Fruit fly (Drosophila melanogaster) whole organism, embryonic: Measurements from ENCODE around the gene CG34179.

Experiments
- Aef1 ChIP-seq: fragments of 200-800 bp; sonication (Bioruptor generic); IDR thresholded peaks from 3 replicates; pipeline ENCODE4 v1.3.6; 2022; ENCODE audit warnings: missing biosample characterization, missing genetic modification characterization
- Awh ChIP-seq: fragments of 200-800 bp; sonication (Bioruptor generic); IDR thresholded peaks from 2 replicates; pipeline ENCODE4, ENCODE4 v1.3.6; 2022; ENCODE audit warnings: missing biosample characterization, missing genetic modification characterization
- CG10209 ChIP-seq: fragments of 200-800 bp; sonication (Bioruptor generic); optimal IDR thresholded peaks from 3 replicates; lab custom pipeline; 2017; ENCODE audit warnings: missing biosample characterization, mild to moderate bottlenecking, missing genetic modification characterization, missing genetic modification reagents
- CG11085 ChIP-seq: fragments of 200-800 bp; sonication (Bioruptor generic); IDR thresholded peaks from 2 replicates; pipeline ENCODE4 v1.3.6; 2022; ENCODE audit warnings: missing biosample characterization, missing genetic modification characterization
- CG11504 ChIP-seq: fragments of 200-800 bp; sonication (Bioruptor generic); optimal IDR thresholded peaks from 3 replicates; lab custom pipeline; 2019; ENCODE audit warnings: missing biosample characterization, mild to moderate bottlenecking, missing genetic modification characterization, moderate library complexity
- CG12219 ChIP-seq: fragments of 200-800 bp; sonication (Bioruptor generic); optimal IDR thresholded peaks from 3 replicates; lab custom pipeline; 2018; ENCODE audit warnings: missing biosample characterization, mild to moderate bottlenecking, missing genetic modification characterization
- CG13123 ChIP-seq: fragments of 200-800 bp; sonication (Bioruptor generic); optimal IDR thresholded peaks from 2 replicates; lab custom pipeline; 2016; ENCODE audit warnings: missing biosample characterization, missing genetic modification characterization
- CG18011 ChIP-seq: fragments of 200-800 bp; sonication (Bioruptor generic); optimal IDR thresholded peaks from 2 replicates; lab custom pipeline; 2017; ENCODE audit warnings: missing biosample characterization, missing genetic modification characterization, mild to moderate bottlenecking, moderate library complexity, missing genotype
- CG2116 ChIP-seq: fragments of 200-800 bp; sonication (Bioruptor generic); optimal IDR thresholded peaks from 3 replicates; lab custom pipeline; 2018; ENCODE audit warnings: missing biosample characterization, mild to moderate bottlenecking, missing genetic modification characterization
- CG2129 ChIP-seq: fragments of 200-800 bp; sonication (Bioruptor generic); IDR thresholded peaks from 2 replicates; pipeline ENCODE4 v1.3.6; 2022; ENCODE audit warnings: missing biosample characterization, missing genetic modification characterization; ENCODE audit not compliant: partially characterized antibody
- CG30020 ChIP-seq: fragments of 200-800 bp; optimal IDR thresholded peaks from 2 replicates; lab custom pipeline; 2019; ENCODE audit warnings: missing biosample characterization, mild to moderate bottlenecking, missing genetic modification characterization, moderate library complexity
- CG3281 ChIP-seq: fragments of 200-800 bp; sonication (Bioruptor generic); optimal IDR thresholded peaks from 3 replicates; lab custom pipeline; 2017; ENCODE audit warnings: missing biosample characterization, mild to moderate bottlenecking, missing genetic modification characterization
- CG34224 ChIP-seq: fragments of 200-800 bp; sonication (Bioruptor generic); IDR thresholded peaks from 3 replicates; pipeline ENCODE4 v1.3.6; 2022; ENCODE audit warnings: missing biosample characterization, missing genetic modification characterization; ENCODE audit not compliant: partially characterized antibody
- CG3838 ChIP-seq: fragments of 200-800 bp; sonication (Bioruptor generic); optimal IDR thresholded peaks from 3 replicates; lab custom pipeline; 2016; ENCODE audit warnings: missing biosample characterization, missing genetic modification characterization
- CG4404 ChIP-seq: fragments of 200-800 bp; sonication (Bioruptor generic); IDR thresholded peaks from 2 replicates; pipeline ENCODE4 v1.3.6; 2022; ENCODE audit warnings: missing biosample characterization, missing genetic modification characterization
- CG4707 ChIP-seq: fragments of 200-800 bp; sonication (Bioruptor generic); optimal IDR thresholded peaks from 2 replicates; lab custom pipeline; 2018; ENCODE audit warnings: missing biosample characterization, mild to moderate bottlenecking, missing genetic modification characterization, moderate library complexity
- CG6791 ChIP-seq: fragments of 200-800 bp; sonication (Bioruptor generic); IDR thresholded peaks from 3 replicates; pipeline ENCODE4 v1.3.6; 2022; ENCODE audit warnings: missing biosample characterization, missing genetic modification characterization; ENCODE audit not compliant: partially characterized antibody
- CG7786 ChIP-seq: fragments of 200-800 bp; sonication (Bioruptor generic); optimal IDR thresholded peaks from 2 replicates; lab custom pipeline; 2016; ENCODE audit warnings: missing biosample characterization, missing genetic modification characterization
- CG9215 ChIP-seq: fragments of 200-800 bp; sonication (Bioruptor generic); IDR thresholded peaks from 2 replicates; pipeline ENCODE4 v1.3.6; 2022; ENCODE audit warnings: missing biosample characterization, missing genetic modification characterization
- Dip3 ChIP-seq: fragments of 200-800 bp; sonication (Bioruptor generic); optimal IDR thresholded peaks from 3 replicates; lab custom pipeline; 2016; ENCODE audit warnings: missing biosample characterization, missing genetic modification characterization
- Doc2 ChIP-seq: fragments of 200-800 bp; sonication (Bioruptor generic); IDR thresholded peaks from 2 replicates; pipeline ENCODE4 v1.3.6; 2022; ENCODE audit warnings: missing biosample characterization, missing genetic modification characterization
- E2f2 ChIP-seq: fragments of 200-800 bp; sonication (Bioruptor generic); IDR thresholded peaks from 2 replicates; pipeline ENCODE4 v1.3.6; 2022; ENCODE audit warnings: missing biosample characterization, missing genetic modification characterization
- Eip74EF ChIP-seq, 2 experiments: fragments of 200-800 bp in 1 of 2; fragments of >200 bp in 1 of 2; sonication (Bioruptor generic) in 1 of 2; optimal IDR thresholded peaks; 2 replicates each; lab custom pipeline; 2017 to 2019; ENCODE audit warnings: missing biosample characterization in 2 of 2, missing genetic modification characterization in 2 of 2, mild to moderate bottlenecking in 1 of 2, moderate library complexity in 1 of 2
- Ets97D ChIP-seq: fragments of 200-800 bp; sonication (Bioruptor generic); optimal IDR thresholded peaks from 3 replicates; lab custom pipeline; 2016; ENCODE audit warnings: missing biosample characterization, missing genetic modification characterization
- Fer3 ChIP-seq: fragments of 200-800 bp; sonication (Bioruptor generic); optimal IDR thresholded peaks from 2 replicates; lab custom pipeline; 2018; ENCODE audit warnings: missing biosample characterization, mild to moderate bottlenecking, missing genetic modification characterization, moderate library complexity
- Gug ChIP-seq: fragments of 200-800 bp; sonication (Bioruptor generic); IDR thresholded peaks from 4 replicates; pipeline ENCODE4 v1.3.6; 2022; ENCODE audit warnings: missing biosample characterization, missing genetic modification characterization
- HLH3B ChIP-seq: fragments of 200-800 bp; sonication (Bioruptor generic); IDR thresholded peaks from 2 replicates; pipeline ENCODE4 v1.3.6; 2022; ENCODE audit warnings: missing biosample characterization, missing genetic modification characterization
- Lpt ChIP-seq: fragments of >200 bp; optimal IDR thresholded peaks from 2 replicates; lab custom pipeline; 2018; ENCODE audit warnings: missing biosample characterization, missing genetic modification characterization
- Med ChIP-seq: fragments of 200-800 bp; sonication (Bioruptor generic); peaks from one replicate; lab custom pipeline; 2016; ENCODE audit warnings: missing biosample characterization, missing genetic modification characterization, mild to moderate bottlenecking, inconsistent platforms, moderate library complexity
- Oaz ChIP-seq: fragments of 200-800 bp; sonication (Bioruptor generic); IDR thresholded peaks from 2 replicates; pipeline ENCODE4 v1.3.6; 2022; ENCODE audit warnings: missing biosample characterization, missing genetic modification characterization
- Sox100B ChIP-seq: fragments of 200-800 bp; sonication (Bioruptor generic); optimal IDR thresholded peaks from 3 replicates; lab custom pipeline; 2018; ENCODE audit warnings: missing biosample characterization, mild to moderate bottlenecking, missing genetic modification characterization
- Sry-δ ChIP-seq: fragments of 200-800 bp; sonication (Bioruptor generic); optimal IDR thresholded peaks from 2 replicates; lab custom pipeline; 2016; ENCODE audit warnings: missing biosample characterization, missing genetic modification characterization
- Stat92E ChIP-seq, 3 experiments: fragments of >200 bp in 2 of 3; fragments of 200-800 bp in 1 of 3; sonication (Bioruptor generic) in 1 of 3; optimal IDR thresholded peaks; 2 replicates each; lab custom pipeline; 2017 to 2019; ENCODE audit warnings: missing biosample characterization in 3 of 3, missing genetic modification characterization in 3 of 3, mild to moderate bottlenecking in 1 of 3, moderate library complexity in 1 of 3
- Xrp1 ChIP-seq: fragments of 200-800 bp; sonication (Bioruptor generic); IDR thresholded peaks from 2 replicates; pipeline ENCODE4 v1.3.6; 2022; ENCODE audit warnings: missing biosample characterization, missing genetic modification characterization
- amos ChIP-seq: fragments of 200-800 bp; sonication (Bioruptor generic); IDR thresholded peaks from 2 replicates; pipeline ENCODE4 v1.3.6; 2022; ENCODE audit warnings: missing biosample characterization, missing genetic modification characterization; ENCODE audit not compliant: partially characterized antibody
- ase ChIP-seq: fragments of 200-800 bp; sonication (Bioruptor generic); IDR thresholded peaks from 3 replicates; pipeline ENCODE4 v1.3.6; 2022; ENCODE audit warnings: missing biosample characterization, missing genetic modification characterization
- ash1 ChIP-seq: fragments of 200-800 bp; sonication (Bioruptor generic); optimal IDR thresholded peaks from 2 replicates; lab custom pipeline; 2018; ENCODE audit warnings: missing biosample characterization, mild to moderate bottlenecking, missing genetic modification characterization
- bbx ChIP-seq: fragments of 200-800 bp; sonication (Bioruptor generic); IDR thresholded peaks from 2 replicates; pipeline ENCODE4 v1.3.6; 2022; ENCODE audit warnings: missing biosample characterization, missing genetic modification characterization; ENCODE audit not compliant: partially characterized antibody
- bigmax ChIP-seq: fragments of 200-800 bp; sonication (Bioruptor generic); optimal IDR thresholded peaks from 2 replicates; lab custom pipeline; 2018; ENCODE audit warnings: missing biosample characterization, mild to moderate bottlenecking, missing genetic modification characterization
- cg ChIP-seq: fragments of 200-800 bp; sonication (Bioruptor generic); optimal IDR thresholded peaks from 3 replicates; lab custom pipeline; 2019; ENCODE audit warnings: missing biosample characterization, mild to moderate bottlenecking, missing genetic modification characterization, moderate library complexity
- dan ChIP-seq: fragments of 200-800 bp; sonication (Bioruptor generic); IDR thresholded peaks from 2 replicates; pipeline ENCODE4 v1.3.6; 2022; ENCODE audit warnings: missing biosample characterization, missing genetic modification characterization
- dpn ChIP-seq, 2 experiments: fragments of 200-800 bp; sonication (Bioruptor generic); optimal IDR thresholded peaks; 3 replicates each; lab custom pipeline; 2016; ENCODE audit warnings: missing biosample characterization in 2 of 2, missing genetic modification characterization in 2 of 2
- gro ChIP-seq: fragments of 200-800 bp; sonication (Bioruptor generic); optimal IDR thresholded peaks from 2 replicates; lab custom pipeline; 2016; ENCODE audit warnings: missing biosample characterization, missing genetic modification characterization
- maf-S ChIP-seq: fragments of 200-800 bp; sonication (Bioruptor generic); optimal IDR thresholded peaks from 2 replicates; lab custom pipeline; 2016; ENCODE audit warnings: missing biosample characterization, missing genetic modification characterization
- pzg ChIP-seq: fragments of 200-800 bp; sonication (Bioruptor generic); optimal IDR thresholded peaks from 3 replicates; lab custom pipeline; 2018; ENCODE audit warnings: missing biosample characterization, mild to moderate bottlenecking, missing genetic modification characterization, moderate library complexity
- slbo ChIP-seq: fragments of 200-800 bp; sonication (Bioruptor generic); IDR thresholded peaks from 2 replicates; pipeline ENCODE4 v1.3.6; 2022; ENCODE audit warnings: missing biosample characterization, missing genetic modification characterization
- so ChIP-seq: fragments of 200-800 bp; sonication (Bioruptor generic); IDR thresholded peaks from 3 replicates; pipeline ENCODE4 v1.3.6; 2022; ENCODE audit warnings: missing biosample characterization, missing genetic modification characterization
- tgo ChIP-seq: fragments of 200-800 bp; sonication (Bioruptor generic); IDR thresholded peaks from 3 replicates; pipeline ENCODE4 v1.3.6; 2022; ENCODE audit warnings: missing biosample characterization, missing genetic modification characterization
- twi ChIP-seq: fragments of 200-800 bp; optimal IDR thresholded peaks from 2 replicates; lab custom pipeline; 2019; ENCODE audit warnings: missing biosample characterization, mild to moderate bottlenecking, missing genetic modification characterization, moderate library complexity
- wdn ChIP-seq: fragments of 200-800 bp; sonication (Bioruptor generic); IDR thresholded peaks from 2 replicates; pipeline ENCODE4 v1.3.6; 2022; ENCODE audit warnings: missing biosample characterization, missing genetic modification characterization

CG34179 gene

dm6 chr2L:6000065-6000464 is 48.4 kb downstream of the CG34179 start, which contains the start of gene Tsp26A (continued):
- no peak for TF ChIP-seq CG7786 (GFP tag; lab: Kevin White, UChicago)
- TF ChIP-seq gro (GFP tag; lab: Kevin White, UChicago): no peak
- TF ChIP-seq CG30020 (tag; lab: Kevin White, UChicago): no peak
- TF ChIP-seq Fer3: no peak
- TF ChIP-seq bbx (GFP tag; lab: Robert Waterston, UW): peak; percentile 48; the same call in 1 of the 2 replicates
- no peak for TF ChIP-seq HLH3B
- TF ChIP-seq CG4404 (GFP tag; lab: Robert Waterston, UW): no peak
- TF ChIP-seq CG10209: no peak
- no peak for TF ChIP-seq CG2129 (GFP tag; lab: Robert Waterston, UW)
- TF ChIP-seq Dip3 (GFP tag; lab: Kevin White, UChicago): no peak
- TF ChIP-seq E2f2 (GFP tag; lab: Robert Waterston, UW): peak; percentile 56
- TF ChIP-seq CG6791: 0 out of 3 replicates have a peak, but pooled peaks have one; percentile 35
- TF ChIP-seq CG3281: no peak
- TF ChIP-seq pzg (GFP tag; lab: Kevin White, UChicago): peak; percentile 42
- TF ChIP-seq Ets97D (GFP tag; lab: Kevin White, UChicago): peak; percentile 29
- no peak for TF ChIP-seq Xrp1
- no peak for TF ChIP-seq Oaz (GFP tag; lab: Robert Waterston, UW)
- TF ChIP-seq CG18011 (GFP tag; lab: Kevin White, UChicago): no peak
- no peak for TF ChIP-seq Aef1
- no peak for TF ChIP-seq Sry-δ (GFP tag; lab: Kevin White, UChicago)
- TF ChIP-seq, all 482 proteins: peak for 22

- TF ChIP-seq wdn: no peak
- TF ChIP-seq CG9215 (GFP tag; lab: Robert Waterston, UW): no peak
- TF ChIP-seq Doc2 (GFP tag; lab: Robert Waterston, UW): no peak
- TF ChIP-seq CG34224 (GFP tag; lab: Robert Waterston, UW): no peak
- peak; percentile 31 for TF ChIP-seq bigmax
- TF ChIP-seq CG2129 (GFP tag; lab: Robert Waterston, UW): no peak
- TF ChIP-seq dan (GFP tag; lab: Robert Waterston, UW): no peak
- no peak for TF ChIP-seq Awh (GFP tag; lab: Robert Waterston, UW)
- no peak for TF ChIP-seq ash1 (GFP tag; lab: Kevin White, UChicago)
- TF ChIP-seq amos (GFP tag; lab: Robert Waterston, UW): peak; percentile 34; the same call in 1 of the 2 replicates
- peak in 1 of 2 experiments; percentile 39 for TF ChIP-seq dpn (GFP tag; optimal IDR thresholded peaks at IDR 0.05; lab: Kevin White, UChicago)
- TF ChIP-seq CG13123 (GFP tag; lab: Kevin White, UChicago): no peak
- peak; percentile 15 for TF ChIP-seq twi (tag; lab: Kevin White, UChicago)
- no peak for TF ChIP-seq tgo
- TF ChIP-seq CG12219 (GFP tag; lab: Kevin White, UChicago): no peak
- no peak for TF ChIP-seq Eip74EF (GFP tag; optimal IDR thresholded peaks at IDR 0.05; lab: Kevin White, UChicago)
- no peak for TF ChIP-seq Lpt
- TF ChIP-seq CG3838: no peak
- TF ChIP-seq CG18011 (GFP tag; lab: Kevin White, UChicago): no peak
- TF ChIP-seq CG11504 (tag; lab: Kevin White, UChicago): peak; percentile 37
- TF ChIP-seq Stat92E (GFP tag; optimal IDR thresholded peaks at IDR 0.05; lab: Kevin White, UChicago): peak in 1 of 3 experiments; percentile 4
- TF ChIP-seq CG4707 (GFP tag; lab: Kevin White, UChicago): no peak
- TF ChIP-seq Med (GFP tag; lab: Kevin White, UChicago): peak; percentile 93
- no peak for TF ChIP-seq maf-S
- no peak; the same call in 1 of the 2 replicates for TF ChIP-seq bbx (GFP tag; lab: Robert Waterston, UW)
- TF ChIP-seq CG11085: no peak
- peak; percentile 67 for TF ChIP-seq cg (GFP tag; lab: Kevin White, UChicago)
- TF ChIP-seq ase (GFP tag; lab: Robert Waterston, UW): no peak
- TF ChIP-seq Sox100B (GFP tag; lab: Kevin White, UChicago): no peak
- no peak for TF ChIP-seq so
- no peak; the same call in 3 of the 4 replicates for TF ChIP-seq Gug
- peak; percentile 26 for TF ChIP-seq CG2116 (GFP tag; lab: Kevin White, UChicago)
- peak; percentile 58 for TF ChIP-seq slbo (GFP tag; lab: Robert Waterston, UW)
These were observed 49.3 kb downstream of the CG34179 start, which contains the start of gene Kdm5 for dm6 chr2L:5999247-5999646. Gene Kdm5 (minus strand): TSS chr2L:5999501.
